Worm (Caenorhabditis elegans) whole organism, early embryonic: ENCODE measurements around the gene F56A8.8.
A peak's percentile ranks its signal among the peaks of the same experiment; 100 is the strongest.
"Not testable (repeated sequence)": the region's sequence is repeated elsewhere in the genome, so short reads cannot be mapped to it uniquely, and the experiment has no call there.

Source experiments
- B0310.2 ChIP-seq: sonication (generic microtip); optimal IDR thresholded peaks from 2 replicates; lab custom pipeline; 2016; ENCODE audit warnings: mild to moderate bottlenecking, missing genetic modification characterization, missing compliant biosample characterization
- F13C5.2 ChIP-seq: sonication (generic microtip); optimal IDR thresholded peaks from 2 replicates; lab custom pipeline; 2017; ENCODE audit warnings: mild to moderate bottlenecking, missing genetic modification characterization, inconsistent platforms, missing compliant biosample characterization
- aly-1 ChIP-seq: sonication (generic microtip); optimal IDR thresholded peaks from 2 replicates; lab custom pipeline; 2016; ENCODE audit warnings: missing genetic modification characterization, missing compliant biosample characterization
- ama-1 ChIP-seq: fragments of 150-350 bp; optimal IDR thresholded peaks from 2 replicates; lab custom pipeline; 2014
- ceh-13 ChIP-seq: fragments of 200-800 bp; sonication (Bioruptor generic); optimal IDR thresholded peaks from 2 replicates; lab custom pipeline; 2018; ENCODE audit warnings: mild to moderate bottlenecking, missing genetic modification characterization, missing compliant biosample characterization
- ets-7 ChIP-seq: sonication (generic microtip); optimal IDR thresholded peaks from 2 replicates; lab custom pipeline; 2016; ENCODE audit warnings: missing genotype, missing genetic modification characterization, missing compliant biosample characterization
- flt-1 ChIP-seq: fragments of 200-800 bp; sonication (Bioruptor generic); IDR thresholded peaks from 2 replicates; pipeline ENCODE4 v1.3.6; 2022; ENCODE audit warnings: missing genetic modification characterization, missing compliant biosample characterization
- hmbx-1 ChIP-seq: sonication (generic microtip); optimal IDR thresholded peaks from 2 replicates; lab custom pipeline; 2016; ENCODE audit warnings: mild to moderate bottlenecking, missing genetic modification characterization, missing compliant biosample characterization
- hnd-1 ChIP-seq: sonication (generic microtip); optimal IDR thresholded peaks from 2 replicates; lab custom pipeline; 2016; ENCODE audit warnings: missing genetic modification characterization, missing compliant biosample characterization
- pes-1 ChIP-seq: fragments of 200-800 bp; sonication (Bioruptor generic); IDR thresholded peaks from 2 replicates; pipeline ENCODE4 v1.3.6; 2022; ENCODE audit warnings: missing genetic modification reagents, missing genetic modification characterization, missing compliant biosample characterization
- scrt-1 ChIP-seq: fragments of 200-800 bp; sonication (Bioruptor generic); IDR thresholded peaks from 2 replicates; pipeline ENCODE4 v1.3.6; 2022; ENCODE audit warnings: missing genetic modification characterization, missing compliant biosample characterization
- sea-1 ChIP-seq: fragments of 200-800 bp; sonication (Bioruptor generic); conservative IDR thresholded peaks from 2 replicates; pipeline ENCODE4 v1.3.6; 2022; ENCODE audit warnings: missing genetic modification characterization, missing compliant biosample characterization
- tbx-11 ChIP-seq: fragments of 200-800 bp; sonication (Bioruptor generic); IDR thresholded peaks from 2 replicates; pipeline ENCODE4 v1.3.6; 2022; ENCODE audit warnings: missing genetic modification characterization, missing compliant biosample characterization
- tbx-37 ChIP-seq: fragments of 200-800 bp; sonication (Bioruptor generic); conservative IDR thresholded peaks from 2 replicates; pipeline ENCODE4 v1.3.6; 2022; ENCODE audit warnings: missing genetic modification reagents, missing genetic modification characterization, missing compliant biosample characterization

- TF ChIP-seq hmbx-1; ama-1; B0310.2; tbx-37 (GFP tag; lab: Robert Waterston, UW); flt-1 (GFP tag; lab: Robert Waterston, UW); F13C5.2 (tag; lab: Kevin White, UChicago); aly-1 (tag; lab: Kevin White, UChicago); hnd-1 (tag; lab: Kevin White, UChicago); ets-7 (tag; lab: Kevin White, UChicago): not testable (repeated sequence)
- TF ChIP-seq sea-1 (GFP tag; lab: Robert Waterston, UW) (peak; percentile 53; the same call in 1 of the 2 replicates), tbx-11 (GFP tag; lab: Robert Waterston, UW) (peak; percentile 51; the same call in 1 of the 2 replicates), scrt-1 (GFP tag; lab: Robert Waterston, UW) (peak; percentile 47; the same call in 1 of the 2 replicates), ceh-13 (peak; percentile 14), pes-1 (GFP tag; lab: Robert Waterston, UW) (peak; percentile 80)
These were observed 7.5 kb downstream of the F56A8.8 start, which contains the start of gene set-25 for ce11 chrIII:13292971-13293514.
